Fruit fly (Drosophila melanogaster): ENCODE results near the gene Ccdc39.

The Ccdc39 gene

dm6 chr3R:4806318-4806757 is 21.8 kb upstream of the Ccdc39 start (continued):
- TF ChIP-seq Ptx1 (GFP tag; IDR thresholded peaks at IDR 0.05) (0 out of 2 replicates have a peak, but pooled peaks have one; percentile 15), Aef1 (GFP tag; IDR thresholded peaks at IDR 0.05) (no peak), CG9215 (GFP tag; IDR thresholded peaks at IDR 0.05) (no peak), hth (optimal IDR thresholded peaks at IDR 0.05) (no peak), ranshi (GFP tag; IDR thresholded peaks at IDR 0.05) (no peak), ap (GFP tag; IDR thresholded peaks at IDR 0.05) (no peak), Fer3 (tag; optimal IDR thresholded peaks at IDR 0.05) (peak; percentile 59), cas (GFP tag; IDR thresholded peaks at IDR 0.05) (no peak), CG2120 (GFP tag; optimal IDR thresholded peaks at IDR 0.05) (peak; percentile 6), Bgb (GFP tag; IDR thresholded peaks at IDR 0.05; ENCODE audit: partially characterized antibody) (peak; percentile 49; the same call in 1 of the 2 replicates), sens (GFP tag) (peak; percentile 96), CG5953 (GFP tag; IDR thresholded peaks at IDR 0.05) (no peak), her (GFP tag; optimal IDR thresholded peaks at IDR 0.05) (peak; percentile 66), al (GFP tag; IDR thresholded peaks at IDR 0.05) (no peak), ab (GFP tag; optimal IDR thresholded peaks at IDR 0.05) (no peak), CG15073 (GFP tag; optimal IDR thresholded peaks at IDR 0.05) (no peak), Nf-YC (tag; optimal IDR thresholded peaks at IDR 0.05) (peak; percentile 29), TFAM (GFP tag; optimal IDR thresholded peaks at IDR 0.05) (no peak), Dip3 (GFP tag; optimal IDR thresholded peaks at IDR 0.05) (no peak), CG8290 (GFP tag; optimal IDR thresholded peaks at IDR 0.05) (peak; percentile 49), CG8290 (tag; optimal IDR thresholded peaks at IDR 0.05) (peak; percentile 53 to 63), CG9609 (GFP tag; optimal IDR thresholded peaks at IDR 0.05) (peak; percentile 32), mirr (GFP tag; optimal IDR thresholded peaks at IDR 0.05) (peak; percentile 86), disco-r (GFP tag; optimal IDR thresholded peaks at IDR 0.05) (peak; percentile 54), prd (optimal IDR thresholded peaks at IDR 0.05) (no peak), prd (GFP tag; IDR thresholded peaks at IDR 0.05) (no peak), Hr39 (optimal IDR thresholded peaks at IDR 0.05) (no peak), Dbx (GFP tag; IDR thresholded peaks at IDR 0.05) (peak; percentile 52; the same call in 1 of the 3 replicates), Mrtf (GFP tag; IDR thresholded peaks at IDR 0.05) (no peak), CG8765 (GFP tag; IDR thresholded peaks at IDR 0.05) (no peak), gfzf (GFP tag; optimal IDR thresholded peaks at IDR 0.05) (no peak), MESR4 (GFP tag; optimal IDR thresholded peaks at IDR 0.05) (peak; percentile 6), CG5245 (GFP tag; optimal IDR thresholded peaks at IDR 0.05) (peak; percentile 56), CG7271 (tag; optimal IDR thresholded peaks at IDR 0.05) (no peak), CG13287 (GFP tag; IDR thresholded peaks at IDR 0.05; ENCODE audit: partially characterized antibody) (peak; percentile 42; the same call in 1 of the 2 replicates), CG4707 (GFP tag; optimal IDR thresholded peaks at IDR 0.05) (peak; percentile 77), yki (optimal IDR thresholded peaks at IDR 0.05) (peak; percentile 53), CG6654 (GFP tag; optimal IDR thresholded peaks at IDR 0.05) (peak; percentile 3), CG10462 (GFP tag; optimal IDR thresholded peaks at IDR 0.05) (peak; percentile 34), CG14860 (GFP tag; IDR thresholded peaks at IDR 0.05; ENCODE audit: partially characterized antibody) (no peak), dmrt99B (tag; optimal IDR thresholded peaks at IDR 0.05) (peak; percentile 58), CG30403 (GFP tag; optimal IDR thresholded peaks at IDR 0.05) (peak; percentile 6), Opbp (GFP tag; IDR thresholded peaks at IDR 0.05; ENCODE audit: partially characterized antibody) (0 out of 3 replicates have a peak, but pooled peaks have one; percentile 23), luna (GFP tag; optimal IDR thresholded peaks at IDR 0.05) (no peak), twi (tag; optimal IDR thresholded peaks at IDR 0.05) (no peak), pb (GFP tag; optimal IDR thresholded peaks at IDR 0.05) (peak; percentile 44), CG10366 (GFP tag; IDR thresholded peaks at IDR 0.05) (no peak), CG4424 (GFP tag; optimal IDR thresholded peaks at IDR 0.05) (peak; percentile 55), Nf-YB (GFP tag; optimal IDR thresholded peaks at IDR 0.05) (peak; percentile 50), zen2 (GFP tag; IDR thresholded peaks at IDR 0.05; ENCODE audit: partially characterized antibody) (no peak), pzg (GFP tag; optimal IDR thresholded peaks at IDR 0.05) (no peak), pnt (GFP tag; optimal IDR thresholded peaks at IDR 0.05) (peak; percentile 58), crol (GFP tag; IDR thresholded peaks at IDR 0.05) (no peak)
